Worm (Caenorhabditis elegans) whole organism, late embryonic: ENCODE results near the gene tmem-131.

ENCODE experiments used
- che-1 ChIP-seq: sonication (generic microtip); optimal IDR thresholded peaks from 2 replicates; lab custom pipeline; 2016; ENCODE audit warnings: mild to moderate bottlenecking, missing genetic modification characterization, missing compliant biosample characterization
- pqm-1 ChIP-seq: sonication (generic microtip); optimal IDR thresholded peaks from 2 replicates; lab custom pipeline; 2016; ENCODE audit warnings: missing genetic modification characterization, missing compliant biosample characterization
- tbx-7 ChIP-seq: sonication (generic microtip); optimal IDR thresholded peaks from 2 replicates; lab custom pipeline; 2016; ENCODE audit warnings: missing genotype, missing genetic modification characterization, missing compliant biosample characterization
- unc-42 ChIP-seq: sonication (generic microtip); optimal IDR thresholded peaks from 2 replicates; lab custom pipeline; 2016; ENCODE audit warnings: missing genotype, missing genetic modification characterization, missing compliant biosample characterization
- ztf-16 ChIP-seq: sonication (generic microtip); optimal IDR thresholded peaks from 2 replicates; lab custom pipeline; 2017; ENCODE audit warnings: missing genetic modification characterization, missing compliant biosample characterization

ce11 chrIII:5018116-5018689, 20.2 kb upstream of the tmem-131 start, which contains the start of gene wip-1:
- TF ChIP-seq tbx-7 (peak; percentile 51), che-1 (peak; percentile 56), unc-42 (tag; lab: Kevin White, UChicago) (peak; percentile 66), pqm-1 (tag; lab: Kevin White, UChicago) (peak; percentile 72), ztf-16 (tag; lab: Kevin White, UChicago) (peak; percentile 84)
